Worm (Caenorhabditis elegans): Measurements from ENCODE around the gene F36H9.5.

F36H9.5 gene

DNA sequence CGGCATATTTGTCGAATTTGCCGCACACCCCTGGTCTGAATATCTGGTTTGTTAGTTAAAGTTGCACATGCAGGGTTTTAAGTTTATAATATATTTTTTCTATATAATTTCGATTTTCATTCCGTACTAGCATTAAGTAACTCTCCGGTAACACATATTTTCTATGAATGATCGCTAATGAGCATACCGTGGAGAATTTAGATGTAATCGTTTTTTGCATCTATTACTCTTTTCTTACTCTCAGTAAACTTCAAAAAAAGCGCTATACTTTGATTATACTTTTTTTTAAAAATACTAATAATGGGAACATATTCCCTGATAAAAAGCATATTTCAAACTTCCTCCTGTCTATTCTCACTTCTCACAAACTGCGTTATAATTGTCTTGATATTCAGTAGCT lies 47.3 kb downstream of the F36H9.5 start, which contains the start of gene str-160:
Gene str-160, plus strand, starts transcription at position 301 of the 400 bp plus-strand sequence.
- TF ChIP-seq elt-3 (tag; optimal IDR thresholded peaks at IDR 0.05) = no peak
- TF ChIP-seq nhr-129 (tag; optimal IDR thresholded peaks at IDR 0.05) = no peak
- TF ChIP-seq mdl-1 (tag; optimal IDR thresholded peaks at IDR 0.05) = no peak
- TF ChIP-seq alr-1 (tag; optimal IDR thresholded peaks at IDR 0.05) = no peak

DNA sequence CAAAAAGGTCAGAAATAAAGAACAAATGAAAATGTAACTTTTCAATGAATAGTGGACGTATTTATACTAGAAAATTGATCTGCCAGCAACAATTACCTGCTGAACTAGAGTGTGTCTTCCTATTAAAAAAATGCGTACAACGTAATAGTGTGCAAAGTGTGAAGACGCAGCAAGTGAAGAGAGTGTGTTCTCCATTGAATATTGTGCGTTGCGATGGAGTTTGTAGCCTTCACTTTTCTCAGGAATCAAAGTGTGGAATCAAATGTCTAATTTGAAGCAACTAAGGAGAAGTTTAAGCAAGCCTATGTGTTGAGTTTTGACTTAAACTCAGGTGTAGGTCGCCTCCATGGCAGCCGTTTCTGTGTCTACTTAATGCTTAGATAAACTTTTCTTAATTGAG lies 49.9 kb downstream of the F36H9.5 start, which contains the start of gene gst-21:
Gene gst-21, minus strand, starts transcription at position 101 of the 400 bp plus-strand sequence.
- TF ChIP-seq egl-27 (tag; optimal IDR thresholded peaks at IDR 0.05) (no peak), sma-3 (GFP tag; optimal IDR thresholded peaks at IDR 0.05) (no peak), elt-1 (tag; optimal IDR thresholded peaks at IDR 0.05) (no peak), nhr-77 (tag; optimal IDR thresholded peaks at IDR 0.05) (no peak), gmeb-1 (tag; optimal IDR thresholded peaks at IDR 0.05) (no peak), ztf-11 (tag; optimal IDR thresholded peaks at IDR 0.05) (no peak), elt-3 (tag; optimal IDR thresholded peaks at IDR 0.05) (no peak), skn-1 (tag; optimal IDR thresholded peaks at IDR 0.05) (no peak), mab-5 (tag; optimal IDR thresholded peaks at IDR 0.05) (no peak), C34F6.9 (tag; optimal IDR thresholded peaks at IDR 0.05) (no peak), blmp-1 (tag; optimal IDR thresholded peaks at IDR 0.05; ENCODE audit: insufficient read depth) (no peak), aly-2 (tag; optimal IDR thresholded peaks at IDR 0.05) (no peak), lin-11 (tag; optimal IDR thresholded peaks at IDR 0.05) (no peak), sma-9 (GFP tag; optimal IDR thresholded peaks at IDR 0.05) (no peak), sma-9 (tag; optimal IDR thresholded peaks at IDR 0.05) (no peak)
